Fruit fly (Drosophila melanogaster): ENCODE results near the gene ERp44.
A peak's percentile ranks its signal among the peaks of the same experiment; 100 is the strongest.

Gene ERp44

DNA sequence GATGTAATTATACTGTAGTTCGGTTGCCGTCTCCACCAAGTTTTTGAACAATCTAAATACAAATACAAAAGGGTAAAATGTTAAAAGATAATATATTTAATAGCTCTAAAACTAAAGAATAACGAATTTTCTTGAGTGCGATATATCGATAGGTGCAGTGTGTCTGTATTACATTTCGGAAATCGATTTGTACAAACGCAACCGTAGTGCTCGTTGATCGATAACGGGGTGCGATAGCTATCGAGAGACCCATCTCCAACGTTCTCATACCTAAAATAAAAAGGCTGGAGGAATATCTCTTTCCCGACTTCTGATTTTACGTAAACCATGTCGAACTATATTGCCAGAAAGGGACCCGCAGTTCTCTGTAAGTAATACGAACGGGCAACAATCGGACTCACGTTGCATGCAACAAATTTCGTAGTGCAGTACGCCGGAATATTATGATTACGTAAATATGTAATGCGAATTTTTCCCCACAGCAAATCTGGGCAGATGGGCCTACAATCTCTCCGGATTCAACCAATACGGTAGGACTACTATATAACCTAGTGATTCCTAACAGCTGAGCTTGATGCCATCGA, 11.3 kb downstream of the ERp44 start, which contains the start of gene UQCR-14 (continued):
- TF ChIP-seq CG12769 (tag; optimal IDR thresholded peaks at IDR 0.05) (peak; percentile 38), CG12219 (GFP tag; optimal IDR thresholded peaks at IDR 0.05) (no peak), Doc2 (GFP tag; IDR thresholded peaks at IDR 0.05) (no peak), HLH4C (GFP tag; IDR thresholded peaks at IDR 0.05; ENCODE audit: partially characterized antibody) (peak; percentile 96), sug (tag; optimal IDR thresholded peaks at IDR 0.05) (peak; percentile 47), CG5245 (GFP tag; optimal IDR thresholded peaks at IDR 0.05) (no peak), sqz (GFP tag; optimal IDR thresholded peaks at IDR 0.05) (no peak), cas (GFP tag; IDR thresholded peaks at IDR 0.05) (no peak), danr (GFP tag; IDR thresholded peaks at IDR 0.05) (no peak), jumu (GFP tag; optimal IDR thresholded peaks at IDR 0.05) (no peak), CG15011 (GFP tag; optimal IDR thresholded peaks at IDR 0.05) (no peak), ERR (GFP tag; optimal IDR thresholded peaks at IDR 0.05) (no peak), CG16815 (GFP tag; optimal IDR thresholded peaks at IDR 0.05) (no peak), Hr78 (GFP tag; optimal IDR thresholded peaks at IDR 0.05) (no peak), CG11456 (GFP tag; IDR thresholded peaks at IDR 0.05) (peak; percentile 49; the same call in 1 of the 3 replicates), tin (GFP tag; optimal IDR thresholded peaks at IDR 0.05) (no peak), Ssrp (tag; optimal IDR thresholded peaks at IDR 0.05) (no peak), Sry-δ (GFP tag; optimal IDR thresholded peaks at IDR 0.05) (peak; percentile 97), wdn (GFP tag; IDR thresholded peaks at IDR 0.05) (no peak), CG33213 (GFP tag; optimal IDR thresholded peaks at IDR 0.05) (peak; percentile 19), sens (GFP tag) (peak; percentile 90), CG3847 (GFP tag; IDR thresholded peaks at IDR 0.05) (peak; percentile 53), Mrtf (GFP tag; IDR thresholded peaks at IDR 0.05) (no peak), Hr3 (GFP tag; optimal IDR thresholded peaks at IDR 0.05) (no peak), mirr (GFP tag; optimal IDR thresholded peaks at IDR 0.05) (peak; percentile 36), Myb (GFP tag; optimal IDR thresholded peaks at IDR 0.05) (peak; percentile 88), hth (optimal IDR thresholded peaks at IDR 0.05) (no peak), gem (tag; optimal IDR thresholded peaks at IDR 0.05) (peak; percentile 13), Hmr (GFP tag; optimal IDR thresholded peaks at IDR 0.05) (peak; percentile 64), CG34422 (GFP tag; IDR thresholded peaks at IDR 0.05) (0 out of 3 replicates have a peak, but pooled peaks have one; percentile 44), D19B (GFP tag; optimal IDR thresholded peaks at IDR 0.05) (no peak), CG18476 (GFP tag; optimal IDR thresholded peaks at IDR 0.05) (no peak), mld (GFP tag; IDR thresholded peaks at IDR 0.05; ENCODE audit: partially characterized antibody) (peak; percentile 94), CG1832 (GFP tag; optimal IDR thresholded peaks at IDR 0.05) (no peak), pho (GFP tag; optimal IDR thresholded peaks at IDR 0.05) (peak; percentile 8), p53 (GFP tag; optimal IDR thresholded peaks at IDR 0.05) (no peak), CG2116 (GFP tag; optimal IDR thresholded peaks at IDR 0.05) (peak; percentile 99), lmd (GFP tag; IDR thresholded peaks at IDR 0.05) (no peak), fd3F (GFP tag; optimal IDR thresholded peaks at IDR 0.05) (no peak), Elba2 (GFP tag; optimal IDR thresholded peaks at IDR 0.05) (no peak), GATAe (GFP tag; conservative IDR thresholded peaks at IDR 0.05) (no peak), CG3995 (GFP tag; optimal IDR thresholded peaks at IDR 0.05) (peak; percentile 34), Taf1 (GFP tag; IDR thresholded peaks at IDR 0.05) (no peak), Bdp1 (GFP tag; optimal IDR thresholded peaks at IDR 0.05) (no peak), CG18262 (tag; optimal IDR thresholded peaks at IDR 0.05) (peak; percentile 19), Opbp (GFP tag; IDR thresholded peaks at IDR 0.05; ENCODE audit: partially characterized antibody) (peak; percentile 98), PHDP (tag; optimal IDR thresholded peaks at IDR 0.05) (no peak), ci (GFP tag; IDR thresholded peaks at IDR 0.05) (no peak; the same call in 2 of the 3 replicates), tx (GFP tag; optimal IDR thresholded peaks at IDR 0.05) (no peak), sd (tag; optimal IDR thresholded peaks at IDR 0.05) (peak; percentile 34), org-1 (GFP tag; optimal IDR thresholded peaks at IDR 0.05) (no peak)

All from whole organism, embryonic.